Worm (Caenorhabditis elegans) whole organism, young adult: Measurements from ENCODE around the gene cosa-1.

Experiments used
- B0336.3 ChIP-seq: fragments of 200-800 bp; sonication (Bioruptor generic); IDR thresholded peaks from 2 replicates; pipeline ENCODE4 v1.3.6; 2022; ENCODE audit warnings: missing genetic modification characterization, missing compliant biosample characterization
- C17E4.6 ChIP-seq: fragments of 200-800 bp; sonication (Bioruptor generic); IDR thresholded peaks from 2 replicates; pipeline ENCODE4 v1.3.6; 2022; ENCODE audit warnings: missing genetic modification reagents, missing genetic modification characterization, missing compliant biosample characterization
- D2030.7 ChIP-seq: fragments of 200-800 bp; sonication (Bioruptor generic); IDR thresholded peaks from 2 replicates; pipeline ENCODE4 v1.3.6; 2022; ENCODE audit warnings: missing genetic modification reagents, missing genetic modification characterization, missing compliant biosample characterization
- F37B4.10 ChIP-seq: fragments of 200-800 bp; sonication (Bioruptor generic); IDR thresholded peaks from 2 replicates; pipeline ENCODE4 v1.3.6; 2022; ENCODE audit warnings: missing genetic modification characterization, missing compliant biosample characterization
- F39B2.1 ChIP-seq: fragments of 200-800 bp; sonication (Bioruptor generic); IDR thresholded peaks from 2 replicates; pipeline ENCODE4 v1.3.6; 2022; ENCODE audit warnings: missing genetic modification reagents, missing genetic modification characterization, missing compliant biosample characterization
- K12H6.12 ChIP-seq: fragments of 200-800 bp; sonication (Bioruptor generic); optimal IDR thresholded peaks from 2 replicates; lab custom pipeline; 2018; ENCODE audit warnings: mild to moderate bottlenecking, missing genetic modification characterization, missing compliant biosample characterization
- T26A5.8 ChIP-seq: sonication (generic microtip); optimal IDR thresholded peaks from 2 replicates; lab custom pipeline; 2016; ENCODE audit warnings: missing genetic modification characterization, missing compliant biosample characterization
- Y95B8A.8 ChIP-seq: fragments of 200-800 bp; sonication (Bioruptor generic); IDR thresholded peaks from 2 replicates; pipeline ENCODE4 v1.3.6; 2022; ENCODE audit warnings: missing genetic modification reagents, missing genetic modification characterization, missing compliant biosample characterization
- aptf-3 ChIP-seq: fragments of 200-800 bp; sonication (Bioruptor generic); IDR thresholded peaks from 2 replicates; pipeline ENCODE4 v1.3.6; 2022; ENCODE audit warnings: missing genetic modification characterization, missing compliant biosample characterization
- athp-1 ChIP-seq: sonication (generic microtip); optimal IDR thresholded peaks from 2 replicates; lab custom pipeline; 2017; ENCODE audit warnings: mild to moderate bottlenecking, missing genetic modification characterization, missing compliant biosample characterization
- bed-2 ChIP-seq: fragments of 200-800 bp; sonication (Bioruptor generic); IDR thresholded peaks from 2 replicates; pipeline ENCODE4 v1.3.6; 2022; ENCODE audit warnings: missing genetic modification reagents, missing genetic modification characterization, missing compliant biosample characterization
- ceh-100 ChIP-seq: fragments of 200-800 bp; sonication (Bioruptor generic); IDR thresholded peaks from 2 replicates; pipeline ENCODE4 v1.3.6; 2022; ENCODE audit warnings: missing genetic modification reagents, missing genetic modification characterization, missing compliant biosample characterization
- ceh-40 ChIP-seq: fragments of 200-800 bp; sonication (Bioruptor generic); IDR thresholded peaks from 2 replicates; pipeline ENCODE4 v1.3.6; 2022; ENCODE audit warnings: missing genetic modification characterization, missing compliant biosample characterization
- dpff-1 ChIP-seq: sonication (generic microtip); optimal IDR thresholded peaks from 2 replicates; lab custom pipeline; 2017; ENCODE audit warnings: mild to moderate bottlenecking, missing genetic modification characterization, missing compliant biosample characterization
- efl-1 ChIP-seq: fragments of 150-350 bp; optimal IDR thresholded peaks from 2 replicates; lab custom pipeline; 2014; ENCODE audit warnings: missing biosample characterization, missing genetic modification reagents, missing genetic modification characterization
- fkh-3 ChIP-seq: sonication (generic microtip); optimal IDR thresholded peaks from 2 replicates; lab custom pipeline; 2016; ENCODE audit warnings: mild to moderate bottlenecking, missing genetic modification characterization, missing compliant biosample characterization
- hlh-26 ChIP-seq: fragments of 200-800 bp; sonication (Bioruptor generic); conservative IDR thresholded peaks from 2 replicates; pipeline ENCODE4 v1.3.6; 2022; ENCODE audit warnings: missing genetic modification reagents, missing genetic modification characterization, missing compliant biosample characterization
- hmg-1.2 ChIP-seq: fragments of 200-800 bp; sonication (Bioruptor generic); IDR thresholded peaks from 2 replicates; pipeline ENCODE4 v1.3.6; 2022; ENCODE audit warnings: missing genetic modification reagents, missing genetic modification characterization, missing compliant biosample characterization
- hmg-20 ChIP-seq: fragments of 200-800 bp; sonication (Bioruptor generic); IDR thresholded peaks from 2 replicates; pipeline ENCODE4 v1.3.6; 2022; ENCODE audit warnings: missing genetic modification reagents, missing genetic modification characterization, missing compliant biosample characterization
- hrde-1 ChIP-seq: sonication (generic microtip); optimal IDR thresholded peaks from 2 replicates; lab custom pipeline; 2016; ENCODE audit warnings: missing genetic modification characterization, mild to moderate bottlenecking, missing compliant biosample characterization, moderate library complexity, missing genotype, missing genetic modification reagents, borderline replicate concordance
- lag-1 ChIP-seq: fragments of 200-800 bp; sonication (Bioruptor generic); IDR thresholded peaks from 2 replicates; pipeline ENCODE4 v1.3.6; 2022; ENCODE audit warnings: missing genetic modification reagents, missing genetic modification characterization, missing compliant biosample characterization
- let-526 ChIP-seq: fragments of 200-800 bp; sonication (Bioruptor generic); IDR thresholded peaks from 2 replicates; pipeline ENCODE4 v1.3.6; 2022; ENCODE audit warnings: missing genetic modification reagents, missing genetic modification characterization, missing compliant biosample characterization
- let-607 ChIP-seq, 2 experiments: fragments of 200-800 bp in 1 of 2; sonication (Bioruptor generic) in 1 of 2; sonication (generic microtip) in 1 of 2; optimal IDR thresholded peaks; 2 replicates each; lab custom pipeline; 2016 to 2018; ENCODE audit warnings: mild to moderate bottlenecking in 2 of 2, missing compliant biosample characterization in 2 of 2, missing genetic modification characterization in 2 of 2, moderate library complexity in 2 of 2, missing genotype in 1 of 2
- lir-1 ChIP-seq: fragments of 200-800 bp; sonication (Bioruptor generic); conservative IDR thresholded peaks from 2 replicates; pipeline ENCODE4 v1.3.6; 2022; ENCODE audit warnings: missing genetic modification reagents, missing genetic modification characterization, missing compliant biosample characterization
- madf-6 ChIP-seq: fragments of 200-800 bp; sonication (Bioruptor generic); IDR thresholded peaks from 2 replicates; pipeline ENCODE4 v1.3.6; 2022; ENCODE audit warnings: missing genetic modification reagents, missing genetic modification characterization, missing compliant biosample characterization
- mel-28 ChIP-seq: sonication (generic microtip); optimal IDR thresholded peaks from 2 replicates; lab custom pipeline; 2016; ENCODE audit warnings: borderline replicate concordance, mild to moderate bottlenecking, missing genetic modification characterization, missing compliant biosample characterization
- nfya-1 ChIP-seq: sonication (generic microtip); optimal IDR thresholded peaks from 2 replicates; lab custom pipeline; 2017; ENCODE audit warnings: antibody characterized with exemption, missing compliant biosample characterization, missing genetic modification characterization, borderline replicate concordance; ENCODE audit not compliant: insufficient read depth
- nfyb-1 ChIP-seq: fragments of 200-800 bp; sonication (Bioruptor generic); IDR thresholded peaks from 2 replicates; pipeline ENCODE4 v1.3.6; 2022; ENCODE audit warnings: missing genetic modification reagents, missing genetic modification characterization, missing compliant biosample characterization
- nhr-179 ChIP-seq: sonication (generic microtip); optimal IDR thresholded peaks from 2 replicates; lab custom pipeline; 2016; ENCODE audit warnings: mild to moderate bottlenecking, missing genetic modification characterization, missing compliant biosample characterization
- nhr-27 ChIP-seq: fragments of 200-800 bp; sonication (Bioruptor generic); optimal IDR thresholded peaks from 2 replicates; lab custom pipeline; 2018; ENCODE audit warnings: mild to moderate bottlenecking, missing genetic modification characterization, moderate library complexity, missing compliant biosample characterization
- pbrm-1 ChIP-seq: fragments of 200-800 bp; sonication (Bioruptor generic); IDR thresholded peaks from 2 replicates; pipeline ENCODE4 v1.3.6; 2022; ENCODE audit warnings: missing genetic modification reagents, missing genetic modification characterization, missing compliant biosample characterization
- rcor-1 ChIP-seq: fragments of 200-800 bp; sonication (Bioruptor generic); IDR thresholded peaks from 2 replicates; pipeline ENCODE4 v1.3.6; 2022; ENCODE audit warnings: missing genetic modification reagents, missing genetic modification characterization, missing compliant biosample characterization
- repo-1 ChIP-seq: sonication (generic microtip); optimal IDR thresholded peaks from 2 replicates; lab custom pipeline; 2017; ENCODE audit warnings: mild to moderate bottlenecking, missing genetic modification characterization, missing compliant biosample characterization
- rpc-1 ChIP-seq, 2 experiments: fragments of 150-350 bp in 1 of 2; sonication (generic microtip) in 1 of 2; optimal IDR thresholded peaks; 2 replicates each; lab custom pipeline; 2014 to 2018; ENCODE audit warnings: missing biosample characterization in 1 of 2, missing genetic modification characterization in 1 of 2, missing genetic modification reagents in 1 of 2, missing genotype in 1 of 2
- sea-2 ChIP-seq: fragments of 200-800 bp; sonication (Bioruptor generic); IDR thresholded peaks from 2 replicates; pipeline ENCODE4 v1.3.6; 2022; ENCODE audit warnings: missing genetic modification characterization, missing compliant biosample characterization
- snpc-3.4 ChIP-seq: sonication (generic microtip); optimal IDR thresholded peaks from 2 replicates; lab custom pipeline; 2017; ENCODE audit warnings: missing genetic modification characterization, mild to moderate bottlenecking, missing compliant biosample characterization, antibody characterized with exemption, moderate library complexity, missing genotype, missing genetic modification reagents
- snpc-4 ChIP-seq, 5 experiments: fragments of 150-350 bp in 1 of 5; sonication (generic microtip) in 4 of 5; optimal IDR thresholded peaks; 2 replicates each; lab custom pipeline; 2014 to 2018; ENCODE audit warnings: missing genetic modification characterization in 5 of 5, missing biosample characterization in 3 of 5, antibody characterized with exemption in 2 of 5, mild to moderate bottlenecking in 2 of 5, missing compliant biosample characterization in 2 of 5, missing genotype in 2 of 5, moderate library complexity in 2 of 5, missing genetic modification reagents in 1 of 5
- sptf-2 ChIP-seq: fragments of 200-800 bp; sonication (Bioruptor generic); optimal IDR thresholded peaks from 2 replicates; lab custom pipeline; 2018; ENCODE audit warnings: mild to moderate bottlenecking, missing genetic modification characterization, missing compliant biosample characterization
- tbp1 ChIP-seq: fragments of 200-800 bp; sonication (Bioruptor generic); optimal IDR thresholded peaks from 2 replicates; lab custom pipeline; 2018; ENCODE audit warnings: mild to moderate bottlenecking, missing genetic modification characterization, missing compliant biosample characterization
- tbx-9 ChIP-seq: sonication (generic microtip); optimal IDR thresholded peaks from 2 replicates; lab custom pipeline; 2016; ENCODE audit warnings: borderline replicate concordance, missing genetic modification characterization, inconsistent platforms, missing compliant biosample characterization
- unc-62 ChIP-seq: fragments of 150-350 bp; optimal IDR thresholded peaks from 2 replicates; lab custom pipeline; 2014; ENCODE audit warnings: missing biosample characterization, missing genetic modification reagents, missing genetic modification characterization
- xnd-1 ChIP-seq: sonication (generic microtip); optimal IDR thresholded peaks from 2 replicates; lab custom pipeline; 2016; ENCODE audit warnings: missing genotype, missing genetic modification reagents, missing genetic modification characterization, missing compliant biosample characterization
- zfh-2 ChIP-seq: fragments of 200-800 bp; sonication (Bioruptor generic); conservative IDR thresholded peaks from 2 replicates; pipeline ENCODE4 v1.3.6; 2022; ENCODE audit warnings: missing genetic modification reagents, missing genetic modification characterization, missing compliant biosample characterization
- zim-3 ChIP-seq: sonication (generic microtip); optimal IDR thresholded peaks from 2 replicates; lab custom pipeline; 2017; ENCODE audit warnings: mild to moderate bottlenecking, missing genetic modification characterization, moderate library complexity, missing compliant biosample characterization
- ztf-6 ChIP-seq: fragments of 200-800 bp; sonication (Bioruptor generic); IDR thresholded peaks from 2 replicates; pipeline ENCODE4 v1.3.6; 2022; ENCODE audit warnings: missing genetic modification reagents, missing genetic modification characterization, missing compliant biosample characterization

The cosa-1 gene

DNA sequence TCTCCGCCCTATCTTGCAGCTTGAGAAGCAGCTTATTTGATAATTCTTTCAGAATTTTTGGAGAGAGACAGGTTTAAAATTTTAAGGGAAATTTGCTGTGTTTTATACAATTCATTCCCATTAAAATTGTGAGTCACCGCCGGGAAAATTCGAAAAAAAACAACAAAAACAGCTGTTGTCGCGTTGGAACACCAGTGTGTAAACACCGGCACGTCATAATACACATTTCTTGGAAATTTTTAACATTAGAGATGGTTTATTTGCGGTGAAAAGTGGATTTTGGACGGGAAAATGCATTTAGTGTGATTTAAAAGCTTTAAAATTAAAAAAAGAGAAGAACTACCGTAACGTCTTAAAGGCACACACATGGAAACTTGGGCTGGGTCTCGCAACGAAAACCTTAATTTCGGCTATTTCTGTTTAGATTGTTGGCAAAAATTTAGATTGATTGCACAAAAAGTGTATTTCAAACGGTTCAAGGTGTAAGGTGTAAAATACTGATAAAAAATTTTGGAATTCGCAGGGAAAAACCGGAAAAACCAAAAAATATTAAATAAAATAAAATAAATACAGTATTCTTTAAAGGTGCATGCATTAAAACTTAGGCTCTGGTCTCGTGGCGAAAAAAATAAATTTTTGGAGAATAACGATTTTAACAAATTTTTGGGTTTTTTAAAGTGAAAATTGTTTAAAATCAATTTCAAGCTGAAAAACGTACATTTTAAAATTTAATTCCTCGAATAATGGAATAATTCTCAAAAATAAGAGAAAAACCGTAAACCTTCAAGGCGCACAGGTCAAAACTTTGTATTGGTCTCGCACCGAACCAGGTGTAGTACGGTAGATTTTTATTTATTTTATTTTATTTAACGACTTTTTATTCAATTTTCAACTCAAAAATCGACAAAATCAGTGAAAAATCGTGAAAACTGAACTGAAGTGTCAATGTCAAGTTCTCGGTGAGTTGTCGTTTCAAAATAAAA is at the start of gene cosa-1:
cosa-1 (plus strand) TSS at position 896 of the 983 bp plus-strand sequence.
- TF ChIP-seq F37B4.10 (GFP tag; lab: Robert Waterston, UW), result no peak
- TF ChIP-seq F39B2.1 (GFP tag; lab: Robert Waterston, UW), result no peak
- TF ChIP-seq zim-3 (tag; lab: Kevin White, UChicago), result no peak
- peak; percentile 98 for TF ChIP-seq xnd-1
- TF ChIP-seq aptf-3 (GFP tag; lab: Robert Waterston, UW), result no peak
- TF ChIP-seq nhr-179, result no peak
- no peak for TF ChIP-seq snpc-3.4 (tag; lab: Kevin White, UChicago)
- TF ChIP-seq repo-1 (tag; lab: Kevin White, UChicago), result no peak
- no peak for TF ChIP-seq dpff-1 (tag; lab: Kevin White, UChicago)
- no peak for TF ChIP-seq Y95B8A.8 (GFP tag; lab: Robert Waterston, UW)
- no peak for TF ChIP-seq pbrm-1 (GFP tag; lab: Robert Waterston, UW)
- no peak for TF ChIP-seq nfya-1 (tag; lab: Kevin White, UChicago)
- TF ChIP-seq sea-2 (GFP tag; lab: Robert Waterston, UW), result no peak
- TF ChIP-seq nhr-27 (tag; lab: Kevin White, UChicago), result no peak
- peak; percentile 19 for TF ChIP-seq athp-1 (tag; lab: Kevin White, UChicago)
- TF ChIP-seq ztf-6 (GFP tag; lab: Robert Waterston, UW), result no peak
- no peak for TF ChIP-seq fkh-3
- TF ChIP-seq hrde-1 (tag; lab: Kevin White, UChicago), result peak; percentile 39
- TF ChIP-seq B0336.3 (GFP tag; lab: Robert Waterston, UW), result no peak
- TF ChIP-seq K12H6.12 (tag; lab: Kevin White, UChicago), result no peak
- TF ChIP-seq tbx-9, result no peak
- no peak for TF ChIP-seq C17E4.6 (GFP tag; lab: Robert Waterston, UW)
- no peak for TF ChIP-seq hlh-26 (GFP tag; lab: Robert Waterston, UW)
- TF ChIP-seq zfh-2, result no peak
- no peak for TF ChIP-seq T26A5.8 (tag; lab: Kevin White, UChicago)
- TF ChIP-seq mel-28 (tag; lab: Kevin White, UChicago), result no peak
- TF ChIP-seq hmg-20 (GFP tag; lab: Robert Waterston, UW), result no peak
- no peak for TF ChIP-seq lag-1 (GFP tag; lab: Robert Waterston, UW)
- no peak for TF ChIP-seq ceh-40 (GFP tag; lab: Robert Waterston, UW)
- TF ChIP-seq snpc-4 (GFP tag; optimal IDR thresholded peaks at IDR 0.05; lab: Kevin White, UChicago), result no peak
- peak in 1 of 4 experiments; percentile 39 for TF ChIP-seq snpc-4 (tag; optimal IDR thresholded peaks at IDR 0.05; lab: Kevin White, UChicago)
- TF ChIP-seq efl-1, result peak; percentile 37
- no peak for TF ChIP-seq unc-62 (GFP tag; lab: Kevin White, UChicago)
- TF ChIP-seq tbp1, result peak; percentile 18
- TF ChIP-seq ceh-100 (GFP tag; lab: Robert Waterston, UW), result no peak
- TF ChIP-seq rpc-1 (optimal IDR thresholded peaks at IDR 0.05; lab: Kevin White, UChicago), result no peak
- peak; percentile 2 for TF ChIP-seq rpc-1 (tag; optimal IDR thresholded peaks at IDR 0.05; lab: Kevin White, UChicago)
- TF ChIP-seq madf-6, result peak; percentile 91
- TF ChIP-seq hmg-1.2, result no peak; the same call in 1 of the 2 replicates
- TF ChIP-seq D2030.7 (GFP tag; lab: Robert Waterston, UW), result 0 out of 2 replicates have a peak, but pooled peaks have one; percentile 54
- TF ChIP-seq lir-1, result no peak
- no peak for TF ChIP-seq bed-2 (GFP tag; lab: Robert Waterston, UW)
- TF ChIP-seq sptf-2 (GFP tag; lab: Kevin White, UChicago), result no peak
- TF ChIP-seq let-526 (GFP tag; lab: Robert Waterston, UW), result no peak
- peak in 1 of 2 experiments; percentile 56 for TF ChIP-seq let-607 (tag; optimal IDR thresholded peaks at IDR 0.05; lab: Kevin White, UChicago)
- no peak for TF ChIP-seq nfyb-1 (GFP tag; lab: Robert Waterston, UW)
- TF ChIP-seq rcor-1, result peak; percentile 9; the same call in 1 of the 2 replicates
